Fruit fly (Drosophila melanogaster) whole organism, pupa: ENCODE data around the gene CAH5.

ENCODE experiments used
- CG17806 ChIP-seq: fragments of 200-800 bp; sonication (Bioruptor generic); optimal IDR thresholded peaks from 2 replicates; lab custom pipeline; 2018; ENCODE audit warnings: missing biosample characterization, mild to moderate bottlenecking, missing genetic modification characterization, moderate library complexity
- CG4496 ChIP-seq: fragments of 200-800 bp; sonication (Bioruptor generic); IDR thresholded peaks from 3 replicates; pipeline ENCODE4 v1.3.6; 2022; ENCODE audit warnings: missing biosample characterization, missing genetic modification characterization

DNA sequence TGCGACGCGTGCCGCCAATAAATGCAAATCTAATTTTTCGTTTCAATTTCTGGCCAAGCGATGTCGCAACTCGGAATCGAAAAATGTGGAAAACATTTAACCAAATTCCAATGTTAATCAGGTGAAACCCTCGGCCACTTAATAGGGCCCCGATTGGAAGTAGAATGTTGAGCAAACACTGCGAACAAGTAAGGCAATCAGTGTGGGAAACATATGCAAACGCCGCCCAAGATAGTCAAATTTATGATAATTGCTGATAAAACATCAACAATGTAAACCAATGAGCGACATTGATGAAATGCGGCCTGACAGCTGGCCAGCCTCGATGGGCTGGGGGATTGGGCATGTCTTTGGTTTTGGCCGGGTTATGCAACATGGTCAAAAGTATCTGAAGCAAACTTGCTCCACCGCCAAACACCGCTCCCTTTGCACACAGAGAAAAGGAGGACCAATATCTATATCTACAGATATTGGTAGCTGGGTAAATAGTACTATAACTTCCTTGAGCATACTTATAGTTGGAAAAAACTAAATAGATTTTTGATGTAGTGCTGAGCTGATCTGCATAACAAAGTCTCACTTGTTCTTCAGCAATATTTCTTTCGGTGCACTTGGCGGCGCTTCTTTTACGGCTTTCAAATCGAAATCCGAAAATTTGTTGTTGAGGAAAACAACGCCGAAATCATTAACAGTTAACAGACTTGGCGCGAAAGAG lies 15.0 kb upstream of the CAH5 start:
- no peak for TF ChIP-seq CG17806 (tag; lab: Kevin White, UChicago)
- peak; percentile 58; the same call in 2 of the 3 replicates for TF ChIP-seq CG4496
